Fruit fly (Drosophila melanogaster) whole organism, embryonic: ENCODE results near the gene Kap3.

Source experiments
- CG10274 ChIP-seq: fragments of 200-800 bp; sonication (Bioruptor generic); optimal IDR thresholded peaks from 3 replicates; lab custom pipeline; 2017; ENCODE audit warnings: missing biosample characterization, mild to moderate bottlenecking, missing genetic modification characterization
- CG10543 ChIP-seq: fragments of 200-800 bp; sonication (Bioruptor generic); optimal IDR thresholded peaks from 3 replicates; lab custom pipeline; 2017; ENCODE audit warnings: missing biosample characterization, mild to moderate bottlenecking, missing genetic modification characterization, moderate library complexity
- CG15011 ChIP-seq: fragments of 200-800 bp; sonication (Bioruptor generic); optimal IDR thresholded peaks from 3 replicates; lab custom pipeline; 2018; ENCODE audit warnings: missing biosample characterization, mild to moderate bottlenecking, missing genetic modification characterization
- CG17568 ChIP-seq: fragments of 200-800 bp; sonication (Bioruptor generic); optimal IDR thresholded peaks from 2 replicates; lab custom pipeline; 2018; ENCODE audit warnings: missing biosample characterization, mild to moderate bottlenecking, missing genetic modification characterization, moderate library complexity
- CG18262 ChIP-seq: fragments of 200-800 bp; optimal IDR thresholded peaks from 3 replicates; lab custom pipeline; 2019; ENCODE audit warnings: missing biosample characterization, mild to moderate bottlenecking, missing genetic modification characterization, moderate library complexity
- CG33557 ChIP-seq: fragments of 200-800 bp; sonication (Bioruptor generic); optimal IDR thresholded peaks from 2 replicates; lab custom pipeline; 2019; ENCODE audit warnings: missing biosample characterization, mild to moderate bottlenecking, missing genetic modification characterization, moderate library complexity
- CG43689 ChIP-seq: fragments of 200-800 bp; sonication (Bioruptor generic); IDR thresholded peaks from 2 replicates; pipeline ENCODE4 v1.3.6; 2022; ENCODE audit warnings: missing biosample characterization, missing genetic modification characterization
- CG6683 ChIP-seq: fragments of 200-800 bp; sonication (Bioruptor generic); optimal IDR thresholded peaks from 2 replicates; lab custom pipeline; 2017; ENCODE audit warnings: missing biosample characterization, mild to moderate bottlenecking, missing genetic modification characterization, missing genetic modification reagents
- CG7745 ChIP-seq: fragments of 200-800 bp; sonication (Bioruptor generic); optimal IDR thresholded peaks from 2 replicates; lab custom pipeline; 2018; ENCODE audit warnings: missing biosample characterization, mild to moderate bottlenecking, missing genetic modification characterization, moderate library complexity
- CG8924 ChIP-seq: fragments of 200-800 bp; optimal IDR thresholded peaks from 3 replicates; lab custom pipeline; 2019; ENCODE audit warnings: missing biosample characterization, mild to moderate bottlenecking, missing genetic modification characterization, moderate library complexity
- CG9817 ChIP-seq: fragments of 200-800 bp; sonication (Bioruptor generic); optimal IDR thresholded peaks from 2 replicates; lab custom pipeline; 2018; ENCODE audit warnings: missing biosample characterization, mild to moderate bottlenecking, missing genetic modification characterization, moderate library complexity
- CrebB ChIP-seq: fragments of 200-800 bp; sonication (Bioruptor generic); optimal IDR thresholded peaks from 3 replicates; lab custom pipeline; 2018; ENCODE audit warnings: missing biosample characterization, mild to moderate bottlenecking, missing genetic modification characterization
- Drgx ChIP-seq: fragments of 200-800 bp; sonication (Bioruptor generic); IDR thresholded peaks from 2 replicates; pipeline ENCODE4 v1.3.6; 2022; ENCODE audit warnings: missing biosample characterization, missing genetic modification characterization
- Fer1 ChIP-seq: fragments of 200-800 bp; sonication (Bioruptor generic); optimal IDR thresholded peaks from 2 replicates; lab custom pipeline; 2017; ENCODE audit warnings: missing biosample characterization, mild to moderate bottlenecking, missing genetic modification characterization
- Gsc ChIP-seq: fragments of 200-800 bp; sonication (Bioruptor generic); IDR thresholded peaks from 2 replicates; pipeline ENCODE4 v1.3.6; 2022; ENCODE audit warnings: missing biosample characterization, missing genetic modification characterization
- H2.0 ChIP-seq: fragments of 200-800 bp; sonication (Bioruptor generic); IDR thresholded peaks from 2 replicates; pipeline ENCODE4 v1.3.6; 2022; ENCODE audit warnings: missing biosample characterization, missing genetic modification characterization
- Hr39 ChIP-seq: fragments of >200 bp; optimal IDR thresholded peaks from 2 replicates; lab custom pipeline; 2017
- Lhr ChIP-seq: fragments of 200-800 bp; sonication (Bioruptor generic); optimal IDR thresholded peaks from 3 replicates; lab custom pipeline; 2017; ENCODE audit warnings: mild to moderate bottlenecking, missing biosample characterization, missing genetic modification reagents, missing genetic modification characterization
- Lim3 ChIP-seq: fragments of 200-800 bp; sonication (Bioruptor generic); IDR thresholded peaks from 2 replicates; pipeline ENCODE4 v1.3.6; 2022; ENCODE audit warnings: missing biosample characterization, missing genetic modification characterization
- MBD-R2 ChIP-seq: fragments of 200-800 bp; sonication (Bioruptor generic); IDR thresholded peaks from 2 replicates; pipeline ENCODE4 v1.3.6; 2022; ENCODE audit warnings: missing biosample characterization, missing genetic modification characterization
- NC2α ChIP-seq: fragments of 200-800 bp; sonication (Bioruptor generic); optimal IDR thresholded peaks from 2 replicates; lab custom pipeline; 2016; ENCODE audit warnings: missing biosample characterization, missing genetic modification characterization
- Nf-YA ChIP-seq: fragments of 200-800 bp; sonication (Bioruptor generic); IDR thresholded peaks from 2 replicates; pipeline ENCODE4 v1.3.6; 2022; ENCODE audit warnings: missing biosample characterization, missing genetic modification characterization
- Oli ChIP-seq: fragments of 200-800 bp; sonication (Bioruptor generic); optimal IDR thresholded peaks from 2 replicates; lab custom pipeline; 2018; ENCODE audit warnings: missing biosample characterization, mild to moderate bottlenecking, missing genetic modification characterization, moderate library complexity
- Ssrp ChIP-seq: fragments of 200-800 bp; sonication (Bioruptor generic); optimal IDR thresholded peaks from 2 replicates; lab custom pipeline; 2018; ENCODE audit warnings: missing biosample characterization, mild to moderate bottlenecking, missing genetic modification characterization, moderate library complexity
- Xbp1 ChIP-seq: fragments of 200-800 bp; sonication (Bioruptor generic); optimal IDR thresholded peaks from 3 replicates; lab custom pipeline; 2016; ENCODE audit warnings: missing biosample characterization, mild to moderate bottlenecking, missing genetic modification characterization
- aop ChIP-seq: fragments of 200-800 bp; sonication (Bioruptor generic); IDR thresholded peaks from 2 replicates; pipeline ENCODE4 v1.3.6; 2022; ENCODE audit warnings: missing biosample characterization, missing genetic modification characterization
- bcd ChIP-seq: fragments of 200-800 bp; sonication (Bioruptor generic); optimal IDR thresholded peaks from 2 replicates; lab custom pipeline; 2017; ENCODE audit warnings: missing biosample characterization, mild to moderate bottlenecking, missing genetic modification characterization
- chinmo ChIP-seq: fragments of 200-800 bp; sonication (Bioruptor generic); IDR thresholded peaks from 4 replicates; pipeline ENCODE4 v1.3.6; 2022; ENCODE audit warnings: missing biosample characterization, missing genetic modification characterization; ENCODE audit not compliant: partially characterized antibody
- cwo ChIP-seq: fragments of 200-800 bp; sonication (Bioruptor generic); optimal IDR thresholded peaks from 3 replicates; lab custom pipeline; 2017; ENCODE audit warnings: missing biosample characterization, missing genetic modification characterization, mild to moderate bottlenecking, moderate library complexity, missing genetic modification reagents
- da ChIP-seq: fragments of 200-800 bp; sonication (Bioruptor generic); optimal IDR thresholded peaks from 2 replicates; lab custom pipeline; 2016; ENCODE audit warnings: missing biosample characterization, missing genetic modification characterization
- dan ChIP-seq: fragments of 200-800 bp; sonication (Bioruptor generic); IDR thresholded peaks from 2 replicates; pipeline ENCODE4 v1.3.6; 2022; ENCODE audit warnings: missing biosample characterization, missing genetic modification characterization
- danr ChIP-seq: fragments of 200-800 bp; sonication (Bioruptor generic); IDR thresholded peaks from 2 replicates; pipeline ENCODE4 v1.3.6; 2022; ENCODE audit warnings: missing biosample characterization, missing genetic modification characterization
- eve ChIP-seq, 2 experiments: fragments of >200 bp; optimal IDR thresholded peaks; 2 replicates each; lab custom pipeline; 2017; ENCODE audit warnings: missing biosample characterization in 2 of 2, missing genetic modification characterization in 2 of 2
- gfzf ChIP-seq: fragments of 200-800 bp; sonication (Bioruptor generic); optimal IDR thresholded peaks from 2 replicates; lab custom pipeline; 2016; ENCODE audit warnings: missing biosample characterization, mild to moderate bottlenecking, missing genetic modification characterization, moderate library complexity
- h ChIP-seq: fragments of >200 bp; optimal IDR thresholded peaks from 2 replicates; lab custom pipeline; 2017
- ham ChIP-seq: fragments of 200-800 bp; sonication (Bioruptor generic); IDR thresholded peaks from 2 replicates; pipeline ENCODE4 v1.3.6; 2022; ENCODE audit warnings: missing biosample characterization, missing genetic modification characterization
- insv ChIP-seq, 2 experiments: fragments of 200-800 bp; sonication (Bioruptor generic); optimal IDR thresholded peaks; 3 replicates each; lab custom pipeline; 2016 to 2018; ENCODE audit warnings: missing biosample characterization in 2 of 2, missing genetic modification characterization in 2 of 2
- ken ChIP-seq: fragments of 200-800 bp; sonication (Bioruptor generic); IDR thresholded peaks from 3 replicates; pipeline ENCODE4 v1.3.6; 2022; ENCODE audit warnings: missing biosample characterization, missing genetic modification characterization
- luna ChIP-seq: fragments of 200-800 bp; sonication (Bioruptor generic); optimal IDR thresholded peaks from 2 replicates; lab custom pipeline; 2016; ENCODE audit warnings: missing biosample characterization, missing genetic modification characterization
- mld ChIP-seq: fragments of 200-800 bp; sonication (Bioruptor generic); IDR thresholded peaks from 3 replicates; pipeline ENCODE4 v1.3.6; 2022; ENCODE audit warnings: missing biosample characterization, missing genetic modification characterization; ENCODE audit not compliant: partially characterized antibody
- nom ChIP-seq: fragments of 200-800 bp; sonication (Bioruptor generic); optimal IDR thresholded peaks from 2 replicates; lab custom pipeline; 2017; ENCODE audit warnings: missing biosample characterization, missing genetic modification characterization, mild to moderate bottlenecking, moderate library complexity, missing genetic modification reagents
- odd ChIP-seq: fragments of 200-800 bp; sonication (Bioruptor generic); optimal IDR thresholded peaks from 2 replicates; lab custom pipeline; 2017; ENCODE audit warnings: missing biosample characterization, mild to moderate bottlenecking, missing genetic modification characterization
- prd ChIP-seq, 3 experiments: fragments of >200 bp in 2 of 3; fragments of 200-800 bp in 1 of 3; sonication (Bioruptor generic) in 1 of 3; optimal IDR thresholded peaks in 2 of 3; IDR thresholded peaks in 1 of 3; 2 replicates in 2 of 3; 3 replicates in 1 of 3; pipeline versions ENCODE4 v1.3.6 to Lab custom; 2017 to 2022; ENCODE audit warnings: missing biosample characterization in 1 of 3, missing genetic modification characterization in 1 of 3
- schlank ChIP-seq: fragments of 200-800 bp; sonication (Bioruptor generic); optimal IDR thresholded peaks from 2 replicates; lab custom pipeline; 2018; ENCODE audit warnings: missing biosample characterization, mild to moderate bottlenecking, missing genetic modification characterization
- sens-2 ChIP-seq: fragments of 200-800 bp; sonication (Bioruptor generic); IDR thresholded peaks from 2 replicates; pipeline ENCODE4 v1.3.6; 2022; ENCODE audit warnings: missing biosample characterization, missing genetic modification characterization
- slou ChIP-seq: fragments of 200-800 bp; sonication (Bioruptor generic); optimal IDR thresholded peaks from 3 replicates; lab custom pipeline; 2016; ENCODE audit warnings: missing biosample characterization, missing genetic modification characterization
- slp2 ChIP-seq: fragments of 200-800 bp; sonication (Bioruptor generic); optimal IDR thresholded peaks from 2 replicates; lab custom pipeline; 2016; ENCODE audit warnings: missing biosample characterization, missing genetic modification characterization
- sr ChIP-seq: fragments of 200-800 bp; sonication (Bioruptor generic); IDR thresholded peaks from 3 replicates; pipeline ENCODE4 v1.3.6; 2022; ENCODE audit warnings: missing biosample characterization, missing genetic modification characterization
- wek ChIP-seq: fragments of 200-800 bp; sonication (Bioruptor generic); optimal IDR thresholded peaks from 3 replicates; lab custom pipeline; 2018; ENCODE audit warnings: missing biosample characterization, mild to moderate bottlenecking, missing genetic modification characterization, moderate library complexity
- zen ChIP-seq: fragments of 200-800 bp; sonication (Bioruptor generic); optimal IDR thresholded peaks from 3 replicates; lab custom pipeline; 2018; ENCODE audit warnings: missing biosample characterization, mild to moderate bottlenecking, missing genetic modification characterization, moderate library complexity

Gene Kap3

DNA sequence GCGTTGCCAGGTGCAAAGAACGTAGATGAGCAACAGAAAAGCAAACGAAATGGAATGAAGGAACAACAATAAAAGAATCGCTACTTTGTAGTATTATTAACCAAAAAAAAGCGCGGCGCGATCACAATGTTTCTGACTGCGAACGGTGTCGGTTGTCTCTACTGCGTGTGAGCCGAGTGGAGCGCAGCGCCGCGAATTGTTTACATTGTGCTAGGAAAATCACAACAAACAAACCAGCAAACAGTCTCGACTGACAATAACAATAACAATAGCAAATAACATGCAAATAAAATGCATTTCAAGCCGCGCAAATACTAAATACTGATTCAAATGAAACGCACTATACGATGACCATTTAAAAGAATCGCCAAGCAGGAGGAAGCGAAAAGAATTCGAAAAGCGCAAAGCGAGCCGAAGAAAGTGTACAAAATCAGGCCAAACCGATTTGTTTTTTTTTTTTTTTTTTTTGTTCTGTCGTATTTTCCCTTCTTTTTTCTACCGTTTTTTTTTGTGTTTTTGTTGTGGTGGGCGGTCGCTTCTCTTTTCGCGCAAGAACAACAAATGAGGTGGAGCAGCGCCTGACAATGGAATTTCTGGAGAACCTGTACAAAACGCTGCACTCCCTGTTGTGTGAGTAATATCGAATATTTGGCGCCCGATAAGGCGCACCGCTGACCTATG lies at the start of gene Kap3, which contains the start of gene CG34348:
Kap3 (minus strand) TSS at position 217 of the 681 bp plus-strand sequence.
CG34348 (plus strand) TSS at position 6 of the 681 bp plus-strand sequence.
- TF ChIP-seq luna (GFP tag; lab: Kevin White, UChicago) (no peak), da (GFP tag; lab: Kevin White, UChicago) (no peak), ken (GFP tag; lab: Robert Waterston, UW) (no peak), Gsc (GFP tag; lab: Robert Waterston, UW) (no peak), Lim3 (GFP tag; lab: Robert Waterston, UW) (no peak), h (lab: Kevin White, UChicago) (no peak), schlank (no peak), CG10543 (no peak), CG33557 (GFP tag; lab: Kevin White, UChicago) (no peak), CG15011 (GFP tag; lab: Kevin White, UChicago) (no peak), Nf-YA (GFP tag; lab: Robert Waterston, UW) (no peak), CG8924 (tag; lab: Kevin White, UChicago) (peak; percentile 57), MBD-R2 (GFP tag; lab: Robert Waterston, UW) (peak; percentile 6; the same call in 1 of the 2 replicates), CG43689 (GFP tag; lab: Robert Waterston, UW) (no peak), aop (GFP tag; lab: Robert Waterston, UW) (no peak), insv (GFP tag; optimal IDR thresholded peaks at IDR 0.05; lab: Kevin White, UChicago) (no peak), sens-2 (GFP tag; lab: Robert Waterston, UW) (no peak), CG10274 (no peak), Drgx (GFP tag; lab: Robert Waterston, UW) (0 out of 2 replicates have a peak, but pooled peaks have one; percentile 25), gfzf (GFP tag; lab: Kevin White, UChicago) (peak; percentile 10), H2.0 (GFP tag; lab: Robert Waterston, UW) (no peak), Lhr (GFP tag; lab: Kevin White, UChicago) (no peak), CG18262 (tag; lab: Kevin White, UChicago) (no peak), CG9817 (tag; lab: Kevin White, UChicago) (no peak), nom (no peak), CrebB (no peak), eve (GFP tag; optimal IDR thresholded peaks at IDR 0.05; lab: Kevin White, UChicago) (no peak), chinmo (no peak), wek (GFP tag; lab: Kevin White, UChicago) (no peak), Fer1 (no peak), zen (tag; lab: Kevin White, UChicago) (no peak), slou (GFP tag; lab: Kevin White, UChicago) (no peak), prd (optimal IDR thresholded peaks at IDR 0.05; lab: Kevin White, UChicago) (no peak), prd (GFP tag; IDR thresholded peaks at IDR 0.05; lab: Robert Waterston, UW) (no peak), Xbp1 (GFP tag; lab: Kevin White, UChicago) (no peak), bcd (no peak), NC2α (GFP tag; lab: Kevin White, UChicago) (no peak), slp2 (GFP tag; lab: Kevin White, UChicago) (no peak), ham (no peak), Hr39 (lab: Kevin White, UChicago) (no peak), CG6683 (no peak), CG17568 (GFP tag; lab: Kevin White, UChicago) (no peak), Oli (tag; lab: Kevin White, UChicago) (no peak), dan (GFP tag; lab: Robert Waterston, UW) (no peak), sr (GFP tag; lab: Robert Waterston, UW) (no peak), CG7745 (tag; lab: Kevin White, UChicago) (no peak), mld (no peak), Ssrp (no peak), odd (no peak), cwo (GFP tag; lab: Kevin White, UChicago) (no peak), danr (GFP tag; lab: Robert Waterston, UW) (no peak)
